Worm (Caenorhabditis elegans) whole organism, L4 larva: Measurements from ENCODE around the gene dct-15.

Experiments
- D1046.2 ChIP-seq: fragments of 200-800 bp; sonication (Bioruptor generic); IDR thresholded peaks from 2 replicates; pipeline ENCODE4 v1.3.6; 2022; ENCODE audit warnings: missing genetic modification characterization, missing compliant biosample characterization
- F26F4.8 ChIP-seq: fragments of 200-800 bp; sonication (Bioruptor generic); conservative IDR thresholded peaks from 2 replicates; pipeline ENCODE4 v1.3.6; 2022; ENCODE audit warnings: missing genetic modification characterization, missing compliant biosample characterization
- F44E2.7 ChIP-seq: fragments of 200-800 bp; sonication (Bioruptor generic); IDR thresholded peaks from 2 replicates; pipeline ENCODE4 v2.1.2; 2022; ENCODE audit warnings: missing genetic modification characterization, missing compliant biosample characterization
- F49E8.2 ChIP-seq: sonication (generic microtip); optimal IDR thresholded peaks from 2 replicates; lab custom pipeline; 2016; ENCODE audit warnings: missing compliant biosample characterization, mild to moderate bottlenecking, missing genetic modification characterization, borderline replicate concordance
- R02D3.7 ChIP-seq: fragments of 150-350 bp; sonication (generic microtip); optimal IDR thresholded peaks from 3 replicates; lab custom pipeline; 2014; ENCODE audit warnings: missing biosample characterization, missing genetic modification characterization
- ZK546.5 ChIP-seq, 2 experiments: sonication (generic microtip); optimal IDR thresholded peaks; 2 replicates each; lab custom pipeline; 2017; ENCODE audit warnings: missing biosample characterization in 2 of 2, missing genetic modification characterization in 2 of 2
- aha-1 ChIP-seq: fragments of 150-350 bp; peaks from one replicate; lab custom pipeline; 2014; ENCODE audit warnings: missing biosample characterization, missing genetic modification characterization
- ceh-32 ChIP-seq: sonication (generic microtip); optimal IDR thresholded peaks from 2 replicates; lab custom pipeline; 2016; ENCODE audit warnings: mild to moderate bottlenecking, missing genetic modification characterization, missing compliant biosample characterization; ENCODE audit not compliant: poor library complexity
- ceh-44 ChIP-seq: fragments of 200-800 bp; sonication (Bioruptor generic); IDR thresholded peaks from 2 replicates; pipeline ENCODE4 v1.3.6; 2022; ENCODE audit warnings: missing genetic modification reagents, missing genetic modification characterization, missing compliant biosample characterization
- daf-16 ChIP-seq, 3 experiments: sonication (generic microtip); optimal IDR thresholded peaks; 2 replicates each; lab custom pipeline; 2016 to 2017; ENCODE audit warnings: missing genetic modification characterization in 3 of 3, missing genetic modification reagents in 3 of 3, mild to moderate bottlenecking in 2 of 3, missing compliant biosample characterization in 2 of 3, missing biosample characterization in 1 of 3, moderate library complexity in 1 of 3
- dmd-8 ChIP-seq: fragments of 200-800 bp; sonication (Bioruptor generic); IDR thresholded peaks from 2 replicates; pipeline ENCODE4 v1.3.6; 2022; ENCODE audit warnings: missing genetic modification characterization, missing compliant biosample characterization
- egl-27 ChIP-seq: sonication (generic microtip); optimal IDR thresholded peaks from 3 replicates; lab custom pipeline; 2017; ENCODE audit warnings: missing biosample characterization, missing genetic modification reagents, missing genetic modification characterization
- fkh-10 ChIP-seq: fragments of 150-350 bp; optimal IDR thresholded peaks from 2 replicates; lab custom pipeline; 2014; ENCODE audit warnings: missing biosample characterization, missing genetic modification reagents, missing genetic modification characterization
- hmg-1.1 ChIP-seq: fragments of 200-800 bp; sonication (Bioruptor generic); IDR thresholded peaks from 2 replicates; pipeline ENCODE4 v1.3.6; 2022; ENCODE audit warnings: missing genetic modification reagents, missing genetic modification characterization, missing compliant biosample characterization
- lim-7 ChIP-seq: fragments of 200-800 bp; sonication (Bioruptor generic); IDR thresholded peaks from 2 replicates; pipeline ENCODE4 v1.3.6; 2022; ENCODE audit warnings: missing genetic modification characterization, missing compliant biosample characterization
- lin-38 ChIP-seq: fragments of 200-800 bp; sonication (Bioruptor generic); IDR thresholded peaks from 2 replicates; pipeline ENCODE4 v1.3.6; 2022; ENCODE audit warnings: missing genetic modification reagents, missing genetic modification characterization, missing compliant biosample characterization
- lir-3 ChIP-seq: sonication (generic microtip); optimal IDR thresholded peaks from 2 replicates; lab custom pipeline; 2016; ENCODE audit warnings: mild to moderate bottlenecking, missing genetic modification characterization, missing compliant biosample characterization
- madf-5 ChIP-seq, 2 experiments: fragments of 200-800 bp; sonication (Bioruptor generic); IDR thresholded peaks; 2 replicates each; pipeline ENCODE4 v1.3.6; 2022; ENCODE audit warnings: missing compliant biosample characterization in 2 of 2, missing genetic modification characterization in 2 of 2
- mdl-1 ChIP-seq, 2 experiments: fragments of 150-350 bp in 1 of 2; sonication (generic microtip) in 1 of 2; optimal IDR thresholded peaks; 2 replicates each; lab custom pipeline; 2014 to 2017; ENCODE audit warnings: missing biosample characterization in 2 of 2, missing genetic modification characterization in 2 of 2
- mes-2 ChIP-seq: sonication (generic microtip); optimal IDR thresholded peaks from 2 replicates; lab custom pipeline; 2016; ENCODE audit warnings: missing genotype, mild to moderate bottlenecking, missing genetic modification characterization, missing compliant biosample characterization; ENCODE audit not compliant: poor library complexity, severe bottlenecking
- mxl-2 ChIP-seq: fragments of 200-800 bp; sonication (Bioruptor generic); conservative IDR thresholded peaks from 2 replicates; pipeline ENCODE4 v1.3.6; 2022; ENCODE audit warnings: missing genetic modification reagents, missing genetic modification characterization, missing compliant biosample characterization
- nhr-10 ChIP-seq: fragments of 150-350 bp; optimal IDR thresholded peaks from 2 replicates; lab custom pipeline; 2014; ENCODE audit warnings: missing biosample characterization, missing genetic modification characterization
- nhr-25 ChIP-seq: sonication (generic microtip); optimal IDR thresholded peaks from 2 replicates; lab custom pipeline; 2017; ENCODE audit warnings: missing genetic modification characterization, mild to moderate bottlenecking, missing compliant biosample characterization, antibody characterized with exemption, moderate library complexity, borderline replicate concordance; ENCODE audit not compliant: insufficient read depth
- nhr-41 ChIP-seq: fragments of 200-800 bp; sonication (Bioruptor generic); IDR thresholded peaks from 2 replicates; pipeline ENCODE4 v1.3.6; 2022; ENCODE audit warnings: missing genetic modification reagents, missing genetic modification characterization, missing compliant biosample characterization
- nhr-48 ChIP-seq: sonication (generic microtip); optimal IDR thresholded peaks from 2 replicates; lab custom pipeline; 2016; ENCODE audit warnings: mild to moderate bottlenecking, missing genetic modification characterization, missing compliant biosample characterization
- nhr-77 ChIP-seq: fragments of 150-350 bp; optimal IDR thresholded peaks from 2 replicates; lab custom pipeline; 2014; ENCODE audit warnings: missing biosample characterization, missing genetic modification characterization
- rbr-2 ChIP-seq: sonication (generic microtip); optimal IDR thresholded peaks from 2 replicates; lab custom pipeline; 2016; ENCODE audit warnings: missing genotype, missing genetic modification characterization, missing compliant biosample characterization
- snpc-4 ChIP-seq: fragments of 150-350 bp; optimal IDR thresholded peaks from 2 replicates; lab custom pipeline; 2014; ENCODE audit warnings: missing biosample characterization, missing genetic modification characterization
- spr-1 ChIP-seq: sonication (generic microtip); optimal IDR thresholded peaks from 2 replicates; lab custom pipeline; 2016; ENCODE audit warnings: mild to moderate bottlenecking, missing genetic modification characterization, missing compliant biosample characterization
- tag-97 ChIP-seq: fragments of 200-800 bp; sonication (Bioruptor generic); IDR thresholded peaks from 2 replicates; pipeline ENCODE4 v1.3.6; 2022; ENCODE audit warnings: missing genetic modification characterization, missing compliant biosample characterization
- unc-39 ChIP-seq: sonication (generic microtip); optimal IDR thresholded peaks from 2 replicates; lab custom pipeline; 2017; ENCODE audit warnings: missing biosample characterization, missing genetic modification characterization
- unc-62 ChIP-seq, 3 experiments: fragments of 150-350 bp in 1 of 3; sonication (generic microtip); optimal IDR thresholded peaks in 2 of 3; peaks in 1 of 3; 1 replicate in 1 of 3; 2 replicates in 2 of 3; lab custom pipeline; 2014 to 2017; ENCODE audit warnings: missing biosample characterization in 3 of 3, missing genetic modification characterization in 3 of 3, missing genetic modification reagents in 3 of 3, missing genotype in 1 of 3
- ztf-7 ChIP-seq: fragments of 150-350 bp; optimal IDR thresholded peaks from 2 replicates; lab custom pipeline; 2014; ENCODE audit warnings: missing biosample characterization, missing genetic modification characterization

The dct-15 gene

DNA sequence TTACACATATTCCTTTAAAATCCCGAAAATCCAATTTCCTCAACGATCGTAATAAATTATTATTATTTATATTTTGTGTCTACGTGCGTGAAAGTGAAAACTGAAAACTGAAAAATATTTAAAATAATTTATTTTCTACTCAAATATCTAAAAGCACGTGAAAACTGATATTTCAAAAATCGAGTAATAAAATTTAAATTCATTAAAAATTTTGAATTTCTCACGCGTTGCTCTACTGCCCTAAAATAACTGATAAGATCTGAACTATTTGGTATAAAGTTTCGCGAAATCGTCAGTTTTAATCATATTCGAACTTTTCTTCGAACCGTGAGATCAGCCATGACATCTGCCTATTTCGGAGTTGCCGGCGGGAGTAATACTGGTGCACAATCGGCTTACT, 41.7 kb upstream of the dct-15 start, which contains the start of gene ssq-1:
TSS of gene ssq-1 (plus strand) at position 301 of the 400 bp plus-strand sequence.
- TF ChIP-seq daf-16 (GFP tag; optimal IDR thresholded peaks at IDR 0.05; lab: Kevin White, UChicago), result no peak
- TF ChIP-seq daf-16 (tag; optimal IDR thresholded peaks at IDR 0.05; lab: Kevin White, UChicago), result no peak
- TF ChIP-seq nhr-48 (tag; lab: Kevin White, UChicago), result no peak

DNA sequence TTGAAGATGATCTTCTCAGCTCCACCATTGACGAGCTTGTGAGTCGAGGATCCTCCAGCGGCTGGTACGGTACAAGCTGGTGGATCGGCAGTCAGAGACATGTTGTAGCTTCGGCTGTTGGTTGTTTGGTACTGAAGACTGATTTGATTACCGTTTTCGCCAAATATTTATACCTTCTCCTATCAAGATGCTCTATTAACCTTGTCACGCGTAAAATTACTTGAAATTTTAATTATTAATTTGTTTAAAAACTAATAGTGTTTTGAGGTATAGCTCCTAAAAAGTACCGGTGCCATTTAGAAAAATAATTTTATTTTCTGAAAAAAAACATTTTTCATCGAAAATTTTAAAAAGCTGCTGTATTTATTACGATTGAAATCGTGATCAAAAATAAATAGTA, 40.4 kb upstream of the dct-15 start, which contains the start of gene ssp-10:
TSS of gene ssp-10 (minus strand) at position 101 of the 400 bp plus-strand sequence.
- TF ChIP-seq nhr-48 (tag; lab: Kevin White, UChicago) (no peak), F26F4.8 (GFP tag; lab: Robert Waterston, UW) (no peak), D1046.2 (GFP tag; lab: Robert Waterston, UW) (no peak), ceh-32 (no peak), mes-2 (tag; lab: Kevin White, UChicago) (no peak)

DNA sequence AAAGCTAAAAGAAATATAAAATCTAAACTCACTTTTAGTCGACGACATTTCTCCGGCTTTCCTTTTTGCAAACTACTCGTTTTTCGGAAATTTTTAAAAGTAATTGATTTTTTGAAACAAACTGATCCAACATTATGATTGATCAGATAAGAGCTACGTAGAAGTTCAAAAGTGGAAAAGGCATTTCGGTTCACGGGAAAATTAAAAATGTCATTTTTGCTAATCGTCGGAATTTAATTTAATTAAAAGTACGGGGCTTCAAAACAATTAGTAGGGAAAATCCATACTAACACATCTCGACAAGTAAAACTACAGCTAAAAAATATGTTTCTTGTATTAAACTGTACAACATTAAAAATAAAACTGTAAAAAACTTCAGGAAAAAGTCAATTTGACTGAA, 39.1 kb upstream of the dct-15 start, which contains the start of gene K07F5.8:
TSS of gene K07F5.8 (minus strand) at position 101 of the 400 bp plus-strand sequence.
- TF ChIP-seq lim-7 (GFP tag; lab: Robert Waterston, UW), result no peak
- no peak for TF ChIP-seq unc-39 (tag; lab: Kevin White, UChicago)
- TF ChIP-seq ceh-32, result no peak
- no peak for TF ChIP-seq F49E8.2
- TF ChIP-seq dmd-8, result no peak
- no peak for TF ChIP-seq hmg-1.1 (GFP tag; lab: Robert Waterston, UW)
- no peak for TF ChIP-seq ztf-7
- no peak for TF ChIP-seq ZK546.5 (tag; optimal IDR thresholded peaks at IDR 0.05; lab: Kevin White, UChicago)
- TF ChIP-seq nhr-41 (GFP tag; lab: Robert Waterston, UW), result no peak
- TF ChIP-seq lin-38, result no peak
- TF ChIP-seq snpc-4 (tag; lab: Kevin White, UChicago), result no peak
- no peak for TF ChIP-seq unc-62 (GFP tag; optimal IDR thresholded peaks at IDR 0.05 in 1 of 2; lab: Kevin White, UChicago)
- no peak for TF ChIP-seq unc-62 (tag; optimal IDR thresholded peaks at IDR 0.05; lab: Kevin White, UChicago)
- no peak for TF ChIP-seq tag-97
- TF ChIP-seq R02D3.7, result no peak
- no peak for TF ChIP-seq rbr-2 (tag; lab: Kevin White, UChicago)
- no peak for TF ChIP-seq fkh-10 (GFP tag; lab: Kevin White, UChicago)
- TF ChIP-seq spr-1 (tag; lab: Kevin White, UChicago), result no peak
- no peak for TF ChIP-seq F44E2.7 (GFP tag; lab: Robert Waterston, UW)
- TF ChIP-seq madf-5 (GFP tag; IDR thresholded peaks at IDR 0.05; lab: Robert Waterston, UW), result no peak
- TF ChIP-seq ceh-44 (GFP tag; lab: Robert Waterston, UW), result no peak
- TF ChIP-seq, all 104 proteins: peak for 0

DNA sequence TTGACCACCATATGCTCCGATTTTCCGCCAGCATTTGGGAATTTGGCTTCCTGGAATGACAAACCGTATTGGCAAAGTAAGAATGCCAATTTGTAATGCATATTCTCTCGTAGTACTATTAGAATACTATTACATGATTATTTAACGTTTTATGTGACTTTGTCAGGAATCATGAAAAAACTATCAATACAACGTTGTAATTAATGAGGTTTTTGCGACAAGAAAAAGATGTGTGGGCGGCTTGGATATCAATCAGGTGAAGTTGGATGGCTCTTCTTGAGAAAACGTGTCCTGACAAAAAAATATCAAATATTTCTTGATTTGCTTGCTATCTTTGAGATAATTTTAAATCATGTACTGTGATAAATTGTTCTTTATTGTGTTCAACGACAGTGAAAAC, 37.5 kb upstream of the dct-15 start, which contains the start of gene K07F5.7:
TSS of gene K07F5.7 (minus strand) at position 101 of the 400 bp plus-strand sequence.
- peak; percentile 64 for TF ChIP-seq aha-1 (tag; lab: Kevin White, UChicago)
- TF ChIP-seq lir-3 (tag; lab: Kevin White, UChicago), result no peak
- TF ChIP-seq, all 104 proteins: peak for 1

DNA sequence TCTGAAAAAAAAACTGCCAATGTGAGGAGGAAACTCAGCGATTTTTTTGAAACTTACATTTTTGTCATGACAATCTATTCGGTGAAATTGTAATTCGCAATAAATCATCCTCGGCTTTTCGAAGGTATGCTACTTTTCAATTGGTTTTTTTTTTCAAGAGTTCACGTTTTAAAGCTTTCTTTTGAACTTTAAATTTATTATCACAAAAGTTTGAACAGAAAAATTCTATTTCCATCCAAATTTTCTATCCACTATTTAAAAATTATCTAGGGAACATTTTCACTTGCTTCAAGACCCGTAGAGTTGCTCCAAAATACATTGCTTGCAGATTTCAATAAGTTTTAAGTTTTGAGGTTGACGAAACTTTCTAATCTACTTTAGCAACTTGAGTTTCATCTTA, 36.0 kb upstream of the dct-15 start, which contains the start of gene K07F5.6:
TSS of gene K07F5.6 (minus strand) at position 101 of the 400 bp plus-strand sequence.
- TF ChIP-seq nhr-10 (tag; lab: Kevin White, UChicago), result no peak
- no peak for TF ChIP-seq R02D3.7

- TF ChIP-seq mdl-1 (tag; optimal IDR thresholded peaks at IDR 0.05; lab: Kevin White, UChicago) (no peak), hmg-1.1 (GFP tag; lab: Robert Waterston, UW) (no peak), nhr-25 (tag; lab: Kevin White, UChicago) (no peak), unc-62 (GFP tag; optimal IDR thresholded peaks at IDR 0.05 in 1 of 2; lab: Kevin White, UChicago) (peak in 1 of 2 experiments; percentile 71), unc-62 (tag; optimal IDR thresholded peaks at IDR 0.05; lab: Kevin White, UChicago) (no peak), egl-27 (no peak), nhr-77 (tag; lab: Kevin White, UChicago) (no peak), mxl-2 (GFP tag; lab: Robert Waterston, UW) (no peak)
Measured at ce11 chrIV:9843760-9844159, 33.2 kb upstream of the dct-15 start, which contains the start of gene nspd-2. TSS of gene nspd-2 (plus strand) at chrIV:9844060.
